Worm (Caenorhabditis elegans) whole organism, late embryonic: ENCODE results near the gene T01C1.4.

ENCODE experiments used
- C38D4.7 ChIP-seq: fragments of 200-800 bp; sonication (Bioruptor generic); optimal IDR thresholded peaks from 2 replicates; lab custom pipeline; 2018; ENCODE audit warnings: mild to moderate bottlenecking, missing genetic modification characterization, moderate library complexity, missing compliant biosample characterization
- T23F11.4 ChIP-seq: fragments of 200-800 bp; sonication (Bioruptor generic); optimal IDR thresholded peaks from 2 replicates; lab custom pipeline; 2018; ENCODE audit warnings: mild to moderate bottlenecking, missing genetic modification characterization, missing compliant biosample characterization
- ama-1 ChIP-seq: fragments of 150-350 bp; optimal IDR thresholded peaks from 2 replicates; lab custom pipeline; 2014
- ceh-19 ChIP-seq: fragments of 200-800 bp; sonication (Bioruptor generic); optimal IDR thresholded peaks from 2 replicates; lab custom pipeline; 2018; ENCODE audit warnings: mild to moderate bottlenecking, missing genetic modification characterization, missing compliant biosample characterization
- dve-1 ChIP-seq: sonication (generic microtip); optimal IDR thresholded peaks from 2 replicates; lab custom pipeline; 2017; ENCODE audit warnings: antibody characterized with exemption, mild to moderate bottlenecking, missing genetic modification characterization, missing compliant biosample characterization
- fkh-6 ChIP-seq: sonication (generic microtip); optimal IDR thresholded peaks from 2 replicates; lab custom pipeline; 2016; ENCODE audit warnings: missing genetic modification characterization, missing compliant biosample characterization
- hlh-8 ChIP-seq: sonication (generic microtip); optimal IDR thresholded peaks from 2 replicates; lab custom pipeline; 2016; ENCODE audit warnings: missing genotype, missing genetic modification characterization, missing compliant biosample characterization
- lin-11 ChIP-seq: fragments of 200-800 bp; sonication (Bioruptor generic); optimal IDR thresholded peaks from 2 replicates; lab custom pipeline; 2018; ENCODE audit warnings: mild to moderate bottlenecking, missing genetic modification characterization, missing compliant biosample characterization
- nhr-11 ChIP-seq: fragments of 150-350 bp; optimal IDR thresholded peaks from 2 replicates; lab custom pipeline; 2014; ENCODE audit warnings: missing biosample characterization, missing genetic modification characterization
- ref-2 ChIP-seq: sonication (generic microtip); optimal IDR thresholded peaks from 2 replicates; lab custom pipeline; 2016; ENCODE audit warnings: missing genetic modification characterization, missing compliant biosample characterization
- tbx-2 ChIP-seq: sonication (generic microtip); optimal IDR thresholded peaks from 2 replicates; lab custom pipeline; 2016; ENCODE audit warnings: missing genetic modification characterization, missing compliant biosample characterization
- unc-55 ChIP-seq: sonication (generic microtip); optimal IDR thresholded peaks from 2 replicates; lab custom pipeline; 2017; ENCODE audit warnings: missing biosample characterization, missing genetic modification reagents, missing genetic modification characterization
- zip-5 ChIP-seq: sonication (generic microtip); optimal IDR thresholded peaks from 2 replicates; lab custom pipeline; 2016; ENCODE audit warnings: missing genetic modification characterization, missing compliant biosample characterization

- TF ChIP-seq unc-55 (GFP tag; lab: Kevin White, UChicago) (no peak), C38D4.7 (GFP tag; lab: Kevin White, UChicago) (no peak), hlh-8 (no peak), tbx-2 (tag; lab: Kevin White, UChicago) (no peak), lin-11 (tag; lab: Kevin White, UChicago) (no peak), nhr-11 (tag; lab: Kevin White, UChicago) (no peak), ref-2 (tag; lab: Kevin White, UChicago) (no peak), zip-5 (tag; lab: Kevin White, UChicago) (no peak), ceh-19 (GFP tag; lab: Kevin White, UChicago) (no peak), dve-1 (no peak), T23F11.4 (no peak), ama-1 (lab: Kevin White, UChicago) (no peak), fkh-6 (tag; lab: Kevin White, UChicago) (no peak)
Observed at ce11 chrX:10734026-10734425, 17.1 kb upstream of the T01C1.4 start, which contains the start of gene egl-36.
